Fruit fly (Drosophila melanogaster): ENCODE measurements around the gene PolE1.
A peak's percentile ranks its signal among the peaks of the same experiment; 100 is the strongest.

PolE1 gene

dm6 chr3R:23355829-23356738 lies 8.2 kb downstream of the PolE1 start, which contains the start of the genes ATPsynCF6 and Sec13 (continued):
- TF ChIP-seq CG15336 (GFP tag; IDR thresholded peaks at IDR 0.05) = peak; percentile 58
- TF ChIP-seq CG8119 (GFP tag; IDR thresholded peaks at IDR 0.05) = peak; percentile 61; the same call in 1 of the 3 replicates
- no peak for TF ChIP-seq CG6854 (GFP tag; optimal IDR thresholded peaks at IDR 0.05)
- TF ChIP-seq spab (GFP tag; optimal IDR thresholded peaks at IDR 0.05) = no peak
- no peak for TF ChIP-seq Sox102F (GFP tag; optimal IDR thresholded peaks at IDR 0.05)
- TF ChIP-seq Smox (GFP tag; optimal IDR thresholded peaks at IDR 0.05) = peak; percentile 37
- peak; percentile 42 for TF ChIP-seq dsx (GFP tag; optimal IDR thresholded peaks at IDR 0.05; ENCODE audit: poor library complexity, severe bottlenecking)
- peak; percentile 62 for TF ChIP-seq CG3919 (GFP tag; optimal IDR thresholded peaks at IDR 0.05)
- peak; percentile 46 for TF ChIP-seq Met (GFP tag; optimal IDR thresholded peaks at IDR 0.05)
- peak; percentile 88 for TF ChIP-seq svp (GFP tag)
- peak; percentile 54; the same call in 2 of the 3 replicates for TF ChIP-seq CG6163 (GFP tag; IDR thresholded peaks at IDR 0.05)
- peak; percentile 27 for TF ChIP-seq CG34406 (GFP tag; optimal IDR thresholded peaks at IDR 0.05)
- peak; percentile 53 for TF ChIP-seq topi (GFP tag; optimal IDR thresholded peaks at IDR 0.05)
- TF ChIP-seq pdm3 (GFP tag; optimal IDR thresholded peaks at IDR 0.05) = peak; percentile 50
- TF ChIP-seq Ets21C (GFP tag; optimal IDR thresholded peaks at IDR 0.05) = peak; percentile 38
- TF ChIP-seq OdsH (GFP tag; optimal IDR thresholded peaks at IDR 0.05) = peak; percentile 52
- TF ChIP-seq Eip75B (GFP tag; optimal IDR thresholded peaks at IDR 0.05) = peak; percentile 1

- TF ChIP-seq CG6163 (GFP tag; IDR thresholded peaks at IDR 0.05) (peak; percentile 71), esn (GFP tag; optimal IDR thresholded peaks at IDR 0.05) (peak; percentile 72), CG8632 (GFP tag; optimal IDR thresholded peaks at IDR 0.05) (peak; percentile 85), Ets21C (GFP tag; optimal IDR thresholded peaks at IDR 0.05) (no peak), Lpt (GFP tag; optimal IDR thresholded peaks at IDR 0.05) (peak; percentile 65), salr (GFP tag; optimal IDR thresholded peaks at IDR 0.05) (peak; percentile 29 to 78), acj6 (GFP tag; optimal IDR thresholded peaks at IDR 0.05) (peak; percentile 78), CG7368 (GFP tag; optimal IDR thresholded peaks at IDR 0.05) (peak; percentile 62), topi (GFP tag; optimal IDR thresholded peaks at IDR 0.05) (peak; percentile 61), vri (GFP tag; optimal IDR thresholded peaks at IDR 0.05) (peak; percentile 52), Hr4 (GFP tag; optimal IDR thresholded peaks at IDR 0.05) (peak; percentile 66), Smox (GFP tag; optimal IDR thresholded peaks at IDR 0.05) (peak; percentile 57), CG6854 (GFP tag; optimal IDR thresholded peaks at IDR 0.05) (no peak), Met (GFP tag; optimal IDR thresholded peaks at IDR 0.05) (peak; percentile 66), ss (GFP tag; optimal IDR thresholded peaks at IDR 0.05) (peak; percentile 57 to 68), CG11294 (GFP tag; IDR thresholded peaks at IDR 0.05) (peak; percentile 50; the same call in 1 of the 2 replicates), CG32006 (GFP tag; optimal IDR thresholded peaks at IDR 0.05) (peak; percentile 91), eg (GFP tag; IDR thresholded peaks at IDR 0.05) (peak; percentile 86), Hr39 (GFP tag; optimal IDR thresholded peaks at IDR 0.05) (peak; percentile 42), CG1621 (tag; optimal IDR thresholded peaks at IDR 0.05) (no peak), CG9139 (GFP tag; optimal IDR thresholded peaks at IDR 0.05) (peak; percentile 50), achi (GFP tag; optimal IDR thresholded peaks at IDR 0.05) (peak; percentile 86), Sox14 (GFP tag; optimal IDR thresholded peaks at IDR 0.05) (peak; percentile 32), CG6792 (GFP tag; optimal IDR thresholded peaks at IDR 0.05) (peak; percentile 67), CG3919 (GFP tag; optimal IDR thresholded peaks at IDR 0.05) (peak; percentile 75), dsx (GFP tag; optimal IDR thresholded peaks at IDR 0.05; ENCODE audit: poor library complexity, severe bottlenecking) (peak; percentile 84), OdsH (GFP tag; optimal IDR thresholded peaks at IDR 0.05) (peak; percentile 83), Sox15 (GFP tag; optimal IDR thresholded peaks at IDR 0.05) (peak; percentile 57), CG34406 (GFP tag; optimal IDR thresholded peaks at IDR 0.05) (peak; percentile 88), Eip93F (GFP tag; optimal IDR thresholded peaks at IDR 0.05) (no peak), net (GFP tag; optimal IDR thresholded peaks at IDR 0.05) (peak; percentile 68), pdm3 (GFP tag; optimal IDR thresholded peaks at IDR 0.05) (peak; percentile 55), CG15336 (GFP tag; IDR thresholded peaks at IDR 0.05) (peak; percentile 93), CG6808 (GFP tag; optimal IDR thresholded peaks at IDR 0.05) (peak; percentile 43), CG10669 (GFP tag; optimal IDR thresholded peaks at IDR 0.05) (peak; percentile 61), CG8319 (GFP tag; optimal IDR thresholded peaks at IDR 0.05) (peak; percentile 18), Eip75B (GFP tag; optimal IDR thresholded peaks at IDR 0.05) (peak; percentile 27), cyc (GFP tag; optimal IDR thresholded peaks at IDR 0.05) (peak; percentile 22), spab (GFP tag; optimal IDR thresholded peaks at IDR 0.05) (peak; percentile 46), CG4318 (GFP tag; optimal IDR thresholded peaks at IDR 0.05) (peak; percentile 70), fd85E (GFP tag; optimal IDR thresholded peaks at IDR 0.05) (no peak)
These were observed 9.0 kb downstream of the PolE1 start for dm6 chr3R:23356920-23357386.

All from whole organism, prepupa.